Worm (Caenorhabditis elegans) whole organism, young adult: Measurements from ENCODE around the gene C30G7.4.

Source experiments
- B0019.2 ChIP-seq: fragments of 200-800 bp; sonication (Bioruptor generic); conservative IDR thresholded peaks from 2 replicates; pipeline ENCODE4 v1.3.6; 2022; ENCODE audit warnings: missing genetic modification reagents, missing genetic modification characterization, missing compliant biosample characterization
- B0035.1 ChIP-seq: sonication (generic microtip); optimal IDR thresholded peaks from 2 replicates; lab custom pipeline; 2016; ENCODE audit warnings: missing genetic modification characterization, mild to moderate bottlenecking, missing compliant biosample characterization, missing genotype, missing genetic modification reagents
- B0261.1 ChIP-seq: sonication (generic microtip); optimal IDR thresholded peaks from 2 replicates; lab custom pipeline; 2016; ENCODE audit warnings: mild to moderate bottlenecking, missing genetic modification characterization, moderate library complexity, missing compliant biosample characterization
- C06A6.2 ChIP-seq: fragments of 200-800 bp; sonication (Bioruptor generic); conservative IDR thresholded peaks from 2 replicates; pipeline ENCODE4 v1.3.6; 2022; ENCODE audit warnings: missing genetic modification characterization, missing compliant biosample characterization
- C17E4.6 ChIP-seq: fragments of 200-800 bp; sonication (Bioruptor generic); IDR thresholded peaks from 2 replicates; pipeline ENCODE4 v1.3.6; 2022; ENCODE audit warnings: missing genetic modification reagents, missing genetic modification characterization, missing compliant biosample characterization
- D2030.7 ChIP-seq: fragments of 200-800 bp; sonication (Bioruptor generic); IDR thresholded peaks from 2 replicates; pipeline ENCODE4 v1.3.6; 2022; ENCODE audit warnings: missing genetic modification reagents, missing genetic modification characterization, missing compliant biosample characterization
- F33H1.4 ChIP-seq: fragments of 200-800 bp; sonication (Bioruptor generic); IDR thresholded peaks from 2 replicates; pipeline ENCODE4 v1.3.6; 2022; ENCODE audit warnings: missing genetic modification reagents, missing genetic modification characterization, missing compliant biosample characterization
- F57A8.1 ChIP-seq: fragments of 200-800 bp; sonication (Bioruptor generic); optimal IDR thresholded peaks from 2 replicates; lab custom pipeline; 2018; ENCODE audit warnings: mild to moderate bottlenecking, missing genetic modification characterization, moderate library complexity, missing compliant biosample characterization
- K11D2.4 ChIP-seq: fragments of 200-800 bp; sonication (Bioruptor generic); IDR thresholded peaks from 2 replicates; pipeline ENCODE4 v1.3.6; 2022; ENCODE audit warnings: missing genetic modification reagents, missing genetic modification characterization, missing compliant biosample characterization
- Y67H2A.10 ChIP-seq: fragments of 200-800 bp; sonication (Bioruptor generic); conservative IDR thresholded peaks from 2 replicates; pipeline ENCODE4 v1.3.6; 2022; ENCODE audit warnings: missing genetic modification reagents, missing genetic modification characterization, missing compliant biosample characterization
- Y79H2A.3 ChIP-seq: fragments of 200-800 bp; sonication (Bioruptor generic); conservative IDR thresholded peaks from 2 replicates; pipeline ENCODE4 v1.3.6; 2022; ENCODE audit warnings: missing genetic modification reagents, missing genetic modification characterization, missing compliant biosample characterization
- ZK185.1 ChIP-seq: sonication (generic microtip); optimal IDR thresholded peaks from 2 replicates; lab custom pipeline; 2016; ENCODE audit warnings: mild to moderate bottlenecking, missing genetic modification characterization, missing compliant biosample characterization; ENCODE audit not compliant: poor library complexity, severe bottlenecking
- ama-1 ChIP-seq, 3 experiments: fragments of 150-350 bp in 1 of 3; sonication (generic microtip) in 2 of 3; optimal IDR thresholded peaks; 2 replicates each; lab custom pipeline; 2014 to 2018; ENCODE audit warnings: missing biosample characterization in 2 of 3, missing genetic modification characterization in 2 of 3, missing genetic modification reagents in 2 of 3
- aptf-3 ChIP-seq: fragments of 200-800 bp; sonication (Bioruptor generic); IDR thresholded peaks from 2 replicates; pipeline ENCODE4 v1.3.6; 2022; ENCODE audit warnings: missing genetic modification characterization, missing compliant biosample characterization
- atf-7 ChIP-seq: sonication (generic microtip); optimal IDR thresholded peaks from 2 replicates; lab custom pipeline; 2017; ENCODE audit warnings: mild to moderate bottlenecking, missing genetic modification characterization, missing compliant biosample characterization
- attf-6 ChIP-seq: fragments of 200-800 bp; sonication (Bioruptor generic); IDR thresholded peaks from 2 replicates; pipeline ENCODE4 v1.3.6; 2022; ENCODE audit warnings: missing genetic modification reagents, missing genetic modification characterization, missing compliant biosample characterization
- cebp-2 ChIP-seq: fragments of 200-800 bp; sonication (Bioruptor generic); IDR thresholded peaks from 2 replicates; pipeline ENCODE4 v1.3.6; 2022; ENCODE audit warnings: missing genetic modification characterization, missing compliant biosample characterization
- ceh-91 ChIP-seq: fragments of 200-800 bp; sonication (Bioruptor generic); IDR thresholded peaks from 2 replicates; pipeline ENCODE4 v1.3.6; 2022; ENCODE audit warnings: missing genetic modification reagents, missing genetic modification characterization, missing compliant biosample characterization
- chd-7 ChIP-seq: sonication (generic microtip); optimal IDR thresholded peaks from 2 replicates; lab custom pipeline; 2016; ENCODE audit warnings: mild to moderate bottlenecking, missing genetic modification characterization, moderate library complexity, missing compliant biosample characterization
- dpl-1 ChIP-seq: fragments of 150-350 bp; optimal IDR thresholded peaks from 2 replicates; lab custom pipeline; 2014; ENCODE audit warnings: missing biosample characterization, missing genetic modification reagents, missing genetic modification characterization
- gei-17 ChIP-seq: fragments of 200-800 bp; sonication (Bioruptor generic); optimal IDR thresholded peaks from 2 replicates; lab custom pipeline; 2018; ENCODE audit warnings: mild to moderate bottlenecking, missing genetic modification characterization, missing compliant biosample characterization
- hmg-20 ChIP-seq: fragments of 200-800 bp; sonication (Bioruptor generic); IDR thresholded peaks from 2 replicates; pipeline ENCODE4 v1.3.6; 2022; ENCODE audit warnings: missing genetic modification reagents, missing genetic modification characterization, missing compliant biosample characterization
- hrde-1 ChIP-seq: sonication (generic microtip); optimal IDR thresholded peaks from 2 replicates; lab custom pipeline; 2016; ENCODE audit warnings: missing genetic modification characterization, mild to moderate bottlenecking, missing compliant biosample characterization, moderate library complexity, missing genotype, missing genetic modification reagents, borderline replicate concordance
- let-607 ChIP-seq, 2 experiments: fragments of 200-800 bp in 1 of 2; sonication (Bioruptor generic) in 1 of 2; sonication (generic microtip) in 1 of 2; optimal IDR thresholded peaks; 2 replicates each; lab custom pipeline; 2016 to 2018; ENCODE audit warnings: mild to moderate bottlenecking in 2 of 2, missing compliant biosample characterization in 2 of 2, missing genetic modification characterization in 2 of 2, moderate library complexity in 2 of 2, missing genotype in 1 of 2
- lin-54 ChIP-seq: fragments of 200-800 bp; sonication (Bioruptor generic); optimal IDR thresholded peaks from 2 replicates; lab custom pipeline; 2018; ENCODE audit warnings: mild to moderate bottlenecking, missing genetic modification characterization, missing compliant biosample characterization
- madf-8 ChIP-seq: fragments of 200-800 bp; sonication (Bioruptor generic); conservative IDR thresholded peaks from 2 replicates; pipeline ENCODE4 v1.3.6; 2022; ENCODE audit warnings: missing genetic modification reagents, missing genetic modification characterization, missing compliant biosample characterization
- mel-28 ChIP-seq: sonication (generic microtip); optimal IDR thresholded peaks from 2 replicates; lab custom pipeline; 2016; ENCODE audit warnings: borderline replicate concordance, mild to moderate bottlenecking, missing genetic modification characterization, missing compliant biosample characterization
- mes-4 ChIP-seq: sonication (generic microtip); optimal IDR thresholded peaks from 2 replicates; lab custom pipeline; 2016; ENCODE audit warnings: missing genotype, missing genetic modification characterization, missing compliant biosample characterization
- nfya-1 ChIP-seq: sonication (generic microtip); optimal IDR thresholded peaks from 2 replicates; lab custom pipeline; 2017; ENCODE audit warnings: antibody characterized with exemption, missing compliant biosample characterization, missing genetic modification characterization, borderline replicate concordance; ENCODE audit not compliant: insufficient read depth
- nfya-2 ChIP-seq: fragments of 200-800 bp; sonication (Bioruptor generic); IDR thresholded peaks from 2 replicates; pipeline ENCODE4 v1.3.6; 2022; ENCODE audit warnings: missing genetic modification reagents, missing genetic modification characterization, missing compliant biosample characterization
- nhr-120 ChIP-seq: fragments of 200-800 bp; sonication (Bioruptor generic); IDR thresholded peaks from 2 replicates; pipeline ENCODE4 v1.3.6; 2022; ENCODE audit warnings: missing genetic modification characterization, missing compliant biosample characterization
- nhr-179 ChIP-seq: sonication (generic microtip); optimal IDR thresholded peaks from 2 replicates; lab custom pipeline; 2016; ENCODE audit warnings: mild to moderate bottlenecking, missing genetic modification characterization, missing compliant biosample characterization
- pha-4 ChIP-seq: fragments of 150-350 bp; sonication (generic microtip); optimal IDR thresholded peaks from 2 replicates; lab custom pipeline; 2014; ENCODE audit warnings: missing biosample characterization, missing genetic modification reagents, missing genetic modification characterization
- rcor-1 ChIP-seq: fragments of 200-800 bp; sonication (Bioruptor generic); IDR thresholded peaks from 2 replicates; pipeline ENCODE4 v1.3.6; 2022; ENCODE audit warnings: missing genetic modification reagents, missing genetic modification characterization, missing compliant biosample characterization
- sdz-38 ChIP-seq: sonication (generic microtip); optimal IDR thresholded peaks from 2 replicates; lab custom pipeline; 2016; ENCODE audit warnings: missing genotype, missing genetic modification characterization, missing compliant biosample characterization
- snpc-1.1 ChIP-seq: sonication (generic microtip); optimal IDR thresholded peaks from 2 replicates; lab custom pipeline; 2017; ENCODE audit warnings: missing genetic modification characterization, mild to moderate bottlenecking, missing compliant biosample characterization, antibody characterized with exemption, moderate library complexity, missing genotype, missing genetic modification reagents; ENCODE audit not compliant: insufficient read depth
- snpc-1.3 ChIP-seq: sonication (generic microtip); optimal IDR thresholded peaks from 2 replicates; lab custom pipeline; 2017; ENCODE audit warnings: missing genetic modification characterization, mild to moderate bottlenecking, missing compliant biosample characterization, antibody characterized with exemption, moderate library complexity, missing genotype, missing genetic modification reagents; ENCODE audit not compliant: insufficient read depth
- somi-1 ChIP-seq: fragments of 200-800 bp; sonication (Bioruptor generic); optimal IDR thresholded peaks from 2 replicates; lab custom pipeline; 2018; ENCODE audit warnings: mild to moderate bottlenecking, missing genetic modification characterization, missing compliant biosample characterization
- tbx-9 ChIP-seq: sonication (generic microtip); optimal IDR thresholded peaks from 2 replicates; lab custom pipeline; 2016; ENCODE audit warnings: borderline replicate concordance, missing genetic modification characterization, inconsistent platforms, missing compliant biosample characterization
- unc-130 ChIP-seq: sonication (generic microtip); optimal IDR thresholded peaks from 2 replicates; lab custom pipeline; 2016; ENCODE audit warnings: missing genetic modification reagents, missing genetic modification characterization, missing compliant biosample characterization
- zfh-2 ChIP-seq: fragments of 200-800 bp; sonication (Bioruptor generic); conservative IDR thresholded peaks from 2 replicates; pipeline ENCODE4 v1.3.6; 2022; ENCODE audit warnings: missing genetic modification reagents, missing genetic modification characterization, missing compliant biosample characterization
- ztf-18 ChIP-seq: sonication (generic microtip); optimal IDR thresholded peaks from 2 replicates; lab custom pipeline; 2016; ENCODE audit warnings: missing genotype, mild to moderate bottlenecking, missing genetic modification characterization, missing compliant biosample characterization

C30G7.4 gene

ce11 chrV:14910758-14911157 is 36.2 kb downstream of the C30G7.4 start:
- TF ChIP-seq B0261.1 (no peak), ceh-91 (no peak), rcor-1 (GFP tag; lab: Robert Waterston, UW) (no peak), gei-17 (no peak), sdz-38 (tag; lab: Kevin White, UChicago) (no peak)

- TF ChIP-seq tbx-9, result no peak
- TF ChIP-seq mel-28, result no peak
- no peak for TF ChIP-seq dpl-1 (GFP tag; lab: Kevin White, UChicago)
- TF ChIP-seq ZK185.1 (tag; lab: Kevin White, UChicago), result no peak
- no peak for TF ChIP-seq hmg-20
- no peak for TF ChIP-seq B0261.1
- TF ChIP-seq C17E4.6 (GFP tag; lab: Robert Waterston, UW), result no peak
- no peak for TF ChIP-seq lin-54
- no peak for TF ChIP-seq ztf-18 (tag; lab: Kevin White, UChicago)
- no peak for TF ChIP-seq D2030.7
- TF ChIP-seq unc-130 (GFP tag; lab: Kevin White, UChicago), result no peak
- TF ChIP-seq cebp-2, result no peak
- no peak for TF ChIP-seq K11D2.4 (GFP tag; lab: Robert Waterston, UW)
- no peak for TF ChIP-seq B0035.1 (tag; lab: Kevin White, UChicago)
- no peak for TF ChIP-seq Y67H2A.10 (GFP tag; lab: Robert Waterston, UW)
- no peak for TF ChIP-seq attf-6 (GFP tag; lab: Robert Waterston, UW)
- TF ChIP-seq F33H1.4 (GFP tag; lab: Robert Waterston, UW), result no peak
- no peak for TF ChIP-seq ama-1 (optimal IDR thresholded peaks at IDR 0.05; lab: Kevin White, UChicago)
- TF ChIP-seq ama-1 (GFP tag; optimal IDR thresholded peaks at IDR 0.05; lab: Kevin White, UChicago), result no peak
- TF ChIP-seq B0019.2 (GFP tag; lab: Robert Waterston, UW), result no peak
Observed at ce11 chrV:14909331-14909835, 37.5 kb downstream of the C30G7.4 start, which contains the start of gene H12D21.9. TSS of gene H12D21.9 (minus strand) at chrV:14909478.

ce11 chrV:14907445-14907844 is 39.5 kb downstream of the C30G7.4 start:
- TF ChIP-seq pha-4 (tag; lab: Kevin White, UChicago) (no peak), F57A8.1 (GFP tag; lab: Kevin White, UChicago) (no peak), rcor-1 (GFP tag; lab: Robert Waterston, UW) (no peak), hrde-1 (tag; lab: Kevin White, UChicago) (no peak), ztf-18 (tag; lab: Kevin White, UChicago) (no peak), C06A6.2 (GFP tag; lab: Robert Waterston, UW) (no peak), zfh-2 (GFP tag; lab: Robert Waterston, UW) (no peak), let-607 (tag; optimal IDR thresholded peaks at IDR 0.05; lab: Kevin White, UChicago) (no peak), mes-4 (no peak), aptf-3 (GFP tag; lab: Robert Waterston, UW) (no peak)

ce11 chrV:14900905-14901304 is 46.0 kb downstream of the C30G7.4 start:
- TF ChIP-seq snpc-1.1 (no peak), Y79H2A.3 (no peak), snpc-1.3 (tag; lab: Kevin White, UChicago) (no peak), dpl-1 (GFP tag; lab: Kevin White, UChicago) (no peak), B0019.2 (GFP tag; lab: Robert Waterston, UW) (no peak), atf-7 (tag; lab: Kevin White, UChicago) (no peak), chd-7 (tag; lab: Kevin White, UChicago) (no peak), F57A8.1 (GFP tag; lab: Kevin White, UChicago) (no peak), somi-1 (GFP tag; lab: Kevin White, UChicago) (no peak), nhr-179 (tag; lab: Kevin White, UChicago) (no peak), nfya-1 (no peak), madf-8 (GFP tag; lab: Robert Waterston, UW) (no peak), nfya-2 (GFP tag; lab: Robert Waterston, UW) (no peak), let-607 (tag; optimal IDR thresholded peaks at IDR 0.05; lab: Kevin White, UChicago) (no peak), nhr-120 (GFP tag; lab: Robert Waterston, UW) (no peak)
